Worm (Caenorhabditis elegans) whole organism, L4 larva: ENCODE results near the gene C09B8.4.

Source experiments
- R02D3.7 ChIP-seq: fragments of 150-350 bp; sonication (generic microtip); optimal IDR thresholded peaks from 3 replicates; lab custom pipeline; 2014; ENCODE audit warnings: missing biosample characterization, missing genetic modification characterization
- aly-2 ChIP-seq: sonication (generic microtip); optimal IDR thresholded peaks from 2 replicates; lab custom pipeline; 2018; ENCODE audit warnings: missing biosample characterization, missing genetic modification characterization
- lin-13 ChIP-seq: fragments of 150-350 bp; optimal IDR thresholded peaks from 2 replicates; lab custom pipeline; 2014; ENCODE audit warnings: missing biosample characterization, missing genetic modification reagents, missing genetic modification characterization
- mdl-1 ChIP-seq, 2 experiments: fragments of 150-350 bp in 1 of 2; sonication (generic microtip) in 1 of 2; optimal IDR thresholded peaks; 2 replicates each; lab custom pipeline; 2014 to 2017; ENCODE audit warnings: missing biosample characterization in 2 of 2, missing genetic modification characterization in 2 of 2
- mxl-2 ChIP-seq: fragments of 200-800 bp; sonication (Bioruptor generic); conservative IDR thresholded peaks from 2 replicates; pipeline ENCODE4 v1.3.6; 2022; ENCODE audit warnings: missing genetic modification reagents, missing genetic modification characterization, missing compliant biosample characterization
- nhr-28 ChIP-seq: fragments of 150-350 bp; optimal IDR thresholded peaks from 2 replicates; lab custom pipeline; 2014; ENCODE audit warnings: missing biosample characterization, missing genetic modification characterization
- snpc-4 ChIP-seq: fragments of 150-350 bp; optimal IDR thresholded peaks from 2 replicates; lab custom pipeline; 2014; ENCODE audit warnings: missing biosample characterization, missing genetic modification characterization
- tra-1 ChIP-seq: fragments of 200-800 bp; sonication (Bioruptor generic); IDR thresholded peaks from 2 replicates; pipeline ENCODE4 v1.3.6; 2022; ENCODE audit warnings: missing genetic modification reagents, missing genetic modification characterization, missing compliant biosample characterization

DNA sequence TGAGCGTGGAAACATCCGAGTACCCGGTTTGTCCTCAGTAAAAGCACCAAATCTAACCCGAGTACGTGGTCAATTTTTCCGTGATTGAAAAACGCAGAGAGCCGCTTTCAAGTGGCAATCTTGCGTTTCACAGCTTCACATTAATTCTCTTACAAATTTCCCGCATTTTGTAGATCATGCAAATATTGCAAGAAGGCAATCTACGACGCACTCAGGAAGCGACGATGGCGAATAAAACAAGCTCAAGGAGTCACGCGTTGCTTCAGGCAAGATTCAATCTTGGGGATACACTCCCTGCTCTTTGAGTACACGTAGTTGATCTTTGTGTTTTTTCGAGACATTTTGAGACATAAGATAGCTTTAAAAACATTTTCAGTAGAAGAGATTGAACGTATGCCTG is 31.8 kb downstream of the C09B8.4 start:
- TF ChIP-seq aly-2 = no peak
- TF ChIP-seq snpc-4 (tag; lab: Kevin White, UChicago) = no peak
- TF ChIP-seq lin-13 (GFP tag; lab: Kevin White, UChicago) = no peak
- no peak for TF ChIP-seq nhr-28 (tag; lab: Kevin White, UChicago)
- TF ChIP-seq tra-1 = no peak
- TF ChIP-seq R02D3.7 (tag; lab: Kevin White, UChicago) = no peak
- TF ChIP-seq mdl-1 (tag; optimal IDR thresholded peaks at IDR 0.05; lab: Kevin White, UChicago) = no peak
- no peak for TF ChIP-seq mxl-2 (GFP tag; lab: Robert Waterston, UW)
